Fruit fly (Drosophila melanogaster) whole organism, embryonic: ENCODE measurements around the gene CG15395.

Experiments
- CG12659 ChIP-seq: fragments of 200-800 bp; sonication (Bioruptor generic); optimal IDR thresholded peaks from 3 replicates; lab custom pipeline; 2017; ENCODE audit warnings: mild to moderate bottlenecking, missing biosample characterization, missing genetic modification reagents, missing genetic modification characterization
- Neu2 ChIP-seq: fragments of 200-800 bp; sonication (Bioruptor generic); optimal IDR thresholded peaks from 3 replicates; lab custom pipeline; 2016; ENCODE audit warnings: missing biosample characterization, missing genetic modification characterization, borderline replicate concordance
- eve ChIP-seq, 2 experiments: fragments of >200 bp; optimal IDR thresholded peaks; 2 replicates each; lab custom pipeline; 2017; ENCODE audit warnings: missing biosample characterization in 2 of 2, missing genetic modification characterization in 2 of 2
- ham ChIP-seq: fragments of 200-800 bp; sonication (Bioruptor generic); IDR thresholded peaks from 2 replicates; pipeline ENCODE4 v1.3.6; 2022; ENCODE audit warnings: missing biosample characterization, missing genetic modification characterization
- lmd ChIP-seq: fragments of 200-800 bp; sonication (Bioruptor generic); IDR thresholded peaks from 2 replicates; pipeline ENCODE4 v1.3.6; 2022; ENCODE audit warnings: missing biosample characterization, missing genetic modification characterization

dm6 chr2L:2574717-2575273, 35.0 kb upstream of the CG15395 start, which contains the start of the genes Rad1 and Sws1:
- no peak for TF ChIP-seq Neu2
- TF ChIP-seq lmd (GFP tag; lab: Robert Waterston, UW) = no peak
- no peak for TF ChIP-seq CG12659
- no peak for TF ChIP-seq ham (GFP tag; lab: Robert Waterston, UW)
- TF ChIP-seq eve (GFP tag; optimal IDR thresholded peaks at IDR 0.05; lab: Kevin White, UChicago) = no peak
